Fruit fly (Drosophila melanogaster) whole organism, wandering third instar larva: ENCODE data around the gene Hem.
A peak's percentile ranks its signal among the peaks of the same experiment; 100 is the strongest.

Experiments used
- Abd-B ChIP-seq: fragments of >200 bp; optimal IDR thresholded peaks from 2 replicates; lab custom pipeline; 2017; ENCODE audit warnings: missing biosample characterization, missing genetic modification characterization
- CG32264 ChIP-seq: fragments of 200-800 bp; sonication (Bioruptor generic); optimal IDR thresholded peaks from 2 replicates; lab custom pipeline; 2016; ENCODE audit warnings: missing biosample characterization, missing genetic modification characterization
- CG9705 ChIP-seq: fragments of 200-800 bp; sonication (Bioruptor generic); optimal IDR thresholded peaks from 2 replicates; lab custom pipeline; 2018; ENCODE audit warnings: missing biosample characterization, mild to moderate bottlenecking, missing genetic modification characterization
- Dfd ChIP-seq: fragments of >200 bp; optimal IDR thresholded peaks from 2 replicates; lab custom pipeline; 2017; ENCODE audit warnings: missing biosample characterization, missing genetic modification characterization
- Dif ChIP-seq: fragments of 200-275, 200-300 bp; sonication (Bioruptor generic); optimal IDR thresholded peaks from 2 replicates; lab custom pipeline; 2018; ENCODE audit warnings: missing biosample characterization, missing genetic modification characterization; ENCODE audit not compliant: partially characterized antibody
- GATAd ChIP-seq: sonication (Bioruptor generic); optimal IDR thresholded peaks from 2 replicates; lab custom pipeline; 2016; ENCODE audit warnings: missing biosample characterization, missing genetic modification characterization
- HLH106 ChIP-seq: fragments of 200-800 bp; optimal IDR thresholded peaks from 3 replicates; lab custom pipeline; 2019; ENCODE audit warnings: missing biosample characterization, mild to moderate bottlenecking, missing genetic modification characterization, moderate library complexity
- Hnf4 ChIP-seq: fragments of 200-800 bp; sonication (Bioruptor generic); optimal IDR thresholded peaks from 2 replicates; lab custom pipeline; 2016; ENCODE audit warnings: missing biosample characterization, mild to moderate bottlenecking, missing genetic modification characterization
- Hr78 ChIP-seq: fragments of >200 bp; optimal IDR thresholded peaks from 2 replicates; lab custom pipeline; 2017; ENCODE audit warnings: missing biosample characterization, missing genetic modification characterization
- Hr83 ChIP-seq: fragments of 200-300 bp; sonication (Bioruptor generic); optimal IDR thresholded peaks from 2 replicates; lab custom pipeline; 2016; ENCODE audit warnings: missing biosample characterization, mild to moderate bottlenecking, missing genetic modification characterization, moderate library complexity; ENCODE audit not compliant: poor library complexity, severe bottlenecking
- Jra ChIP-seq: sonication (Bioruptor generic); optimal IDR thresholded peaks from 2 replicates; lab custom pipeline; 2016; ENCODE audit warnings: missing biosample characterization, missing genetic modification characterization
- Mio ChIP-seq: sonication (Bioruptor generic); optimal IDR thresholded peaks from 2 replicates; lab custom pipeline; 2016; ENCODE audit warnings: missing biosample characterization, missing genetic modification characterization
- Myc ChIP-seq: fragments of >200 bp; optimal IDR thresholded peaks from 2 replicates; lab custom pipeline; 2017
- N ChIP-seq: fragments of >200 bp; optimal IDR thresholded peaks from 2 replicates; lab custom pipeline; 2018; ENCODE audit warnings: missing biosample characterization, missing external identifiers, missing genetic modification characterization
- OdsH ChIP-seq: fragments of 200-800 bp; sonication (Bioruptor generic); optimal IDR thresholded peaks from 2 replicates; lab custom pipeline; 2016; ENCODE audit warnings: missing biosample characterization, mild to moderate bottlenecking, missing genetic modification characterization
- Rel ChIP-seq, 2 experiments: fragments of 200-800 bp; sonication (Bioruptor generic) in 1 of 2; optimal IDR thresholded peaks; 2 replicates in 1 of 2; 3 replicates in 1 of 2; lab custom pipeline; 2016 to 2019; ENCODE audit warnings: mild to moderate bottlenecking in 2 of 2, missing biosample characterization in 2 of 2, missing genetic modification characterization in 2 of 2, moderate library complexity in 1 of 2
- Sp1 ChIP-seq: fragments of 200-800 bp; sonication (Bioruptor generic); optimal IDR thresholded peaks from 3 replicates; lab custom pipeline; 2019; ENCODE audit warnings: missing biosample characterization, mild to moderate bottlenecking, missing genetic modification characterization, moderate library complexity
- Vsx2 ChIP-seq: fragments of 200-300, 225-300 bp; sonication (Bioruptor generic); optimal IDR thresholded peaks from 2 replicates; lab custom pipeline; 2018; ENCODE audit warnings: missing biosample characterization, missing genetic modification characterization; ENCODE audit not compliant: partially characterized antibody
- br ChIP-seq: fragments of 200-800 bp; sonication (Bioruptor generic); optimal IDR thresholded peaks from 2 replicates; lab custom pipeline; 2016; ENCODE audit warnings: missing biosample characterization, missing genetic modification characterization
- brk ChIP-seq: fragments of 200-800 bp; sonication (Bioruptor generic); optimal IDR thresholded peaks from 2 replicates; lab custom pipeline; 2016; ENCODE audit warnings: missing biosample characterization, mild to moderate bottlenecking, missing genetic modification characterization
- dl ChIP-seq, 2 experiments: fragments of 175-275, 200-275 bp in 1 of 2; fragments of 200-275 bp in 1 of 2; sonication (Bioruptor generic); optimal IDR thresholded peaks; lab custom pipeline; 2018; ENCODE audit warnings: mild to moderate bottlenecking in 2 of 2, missing biosample characterization in 2 of 2, missing genetic modification characterization in 2 of 2, moderate library complexity in 2 of 2; ENCODE audit not compliant: partially characterized antibody in 2 of 2, insufficient read depth in 1 of 2
- dmrt93B ChIP-seq: fragments of 200-800 bp; sonication (Bioruptor generic); optimal IDR thresholded peaks from 2 replicates; lab custom pipeline; 2018; ENCODE audit warnings: missing biosample characterization, mild to moderate bottlenecking, missing genetic modification characterization
- ey ChIP-seq: fragments of 200-800 bp; sonication (Bioruptor generic); optimal IDR thresholded peaks from 2 replicates; lab custom pipeline; 2016; ENCODE audit warnings: missing biosample characterization, missing genetic modification characterization
- foxo ChIP-seq, 2 experiments: fragments of 200-800 bp; sonication (Bioruptor generic); optimal IDR thresholded peaks; 2 replicates in 1 of 2; 3 replicates in 1 of 2; lab custom pipeline; 2016 to 2017; ENCODE audit warnings: missing biosample characterization in 2 of 2, missing genetic modification characterization in 2 of 2
- fru ChIP-seq: fragments of 200-800 bp; sonication (Bioruptor generic); optimal IDR thresholded peaks from 3 replicates; lab custom pipeline; 2016; ENCODE audit warnings: missing biosample characterization, mild to moderate bottlenecking, missing genetic modification characterization
- h ChIP-seq: fragments of 200-800 bp; sonication (Bioruptor generic); optimal IDR thresholded peaks from 3 replicates; lab custom pipeline; 2016; ENCODE audit warnings: missing biosample characterization, mild to moderate bottlenecking, missing genetic modification characterization
- jim ChIP-seq: fragments of 175-275, 200-325 bp; sonication (Bioruptor generic); optimal IDR thresholded peaks from 2 replicates; lab custom pipeline; 2016; ENCODE audit warnings: missing biosample characterization, mild to moderate bottlenecking, missing genetic modification characterization
- lola ChIP-seq: fragments of >200 bp; optimal IDR thresholded peaks from 2 replicates; lab custom pipeline; 2017; ENCODE audit warnings: missing biosample characterization, missing genetic modification characterization
- pan ChIP-seq: fragments of >200 bp; optimal IDR thresholded peaks from 2 replicates; lab custom pipeline; 2017
- psq ChIP-seq: fragments of 200-800 bp; sonication (Bioruptor generic); optimal IDR thresholded peaks from 3 replicates; lab custom pipeline; 2017; ENCODE audit warnings: missing biosample characterization, mild to moderate bottlenecking, missing genetic modification characterization, moderate library complexity
- rgr ChIP-seq: fragments of 200-800 bp; sonication (Bioruptor generic); optimal IDR thresholded peaks from 3 replicates; lab custom pipeline; 2016; ENCODE audit warnings: missing biosample characterization, mild to moderate bottlenecking, missing genetic modification characterization
- sage ChIP-seq: fragments of 200-800 bp; sonication (Bioruptor generic); optimal IDR thresholded peaks from 2 replicates; lab custom pipeline; 2016; ENCODE audit warnings: missing biosample characterization, mild to moderate bottlenecking, missing genetic modification characterization
- sv ChIP-seq: fragments of 200-800 bp; sonication (Bioruptor generic); optimal IDR thresholded peaks from 3 replicates; lab custom pipeline; 2016; ENCODE audit warnings: missing biosample characterization, missing genetic modification characterization
- tai ChIP-seq: sonication (Bioruptor generic); optimal IDR thresholded peaks from 2 replicates; lab custom pipeline; 2016; ENCODE audit warnings: missing biosample characterization, missing genetic modification characterization
- usp ChIP-seq: fragments of >200 bp; optimal IDR thresholded peaks from 2 replicates; lab custom pipeline; 2017; ENCODE audit warnings: missing biosample characterization, missing genetic modification characterization
- woc ChIP-seq: sonication (Bioruptor generic); optimal IDR thresholded peaks from 2 replicates; lab custom pipeline; 2016; ENCODE audit warnings: missing biosample characterization, mild to moderate bottlenecking, missing genetic modification characterization

The Hem gene

dm6 chr3L:22266535-22266934 lies 21.5 kb downstream of the Hem start, which contains the start of gene CG11523:
CG11523 (minus strand) TSS chr3L:22266679.
- TF ChIP-seq rgr (GFP tag; lab: Kevin White, UChicago) (peak; percentile 44), fru (GFP tag; lab: Kevin White, UChicago) (peak; percentile 35), Hr83 (GFP tag; lab: Kevin White, UChicago) (no peak), HLH106 (tag; lab: Kevin White, UChicago) (peak; percentile 48), Jra (GFP tag; lab: Kevin White, UChicago) (peak; percentile 12), OdsH (GFP tag; lab: Kevin White, UChicago) (peak; percentile 5), foxo (GFP tag; optimal IDR thresholded peaks at IDR 0.05; lab: Kevin White, UChicago) (peak in 1 of 2 experiments; percentile 54), br (GFP tag; lab: Kevin White, UChicago) (peak; percentile 8), Mio (GFP tag; lab: Kevin White, UChicago) (no peak)

- peak; percentile 38 for TF ChIP-seq OdsH (GFP tag; lab: Kevin White, UChicago)
- TF ChIP-seq rgr (GFP tag; lab: Kevin White, UChicago) = peak; percentile 63
- TF ChIP-seq pan (lab: Kevin White, UChicago) = no peak
- no peak for TF ChIP-seq Dfd (GFP tag; lab: Kevin White, UChicago)
- TF ChIP-seq br (GFP tag; lab: Kevin White, UChicago) = peak; percentile 55
- TF ChIP-seq woc (GFP tag; lab: Kevin White, UChicago) = peak; percentile 88
- TF ChIP-seq Hr83 (GFP tag; lab: Kevin White, UChicago) = peak; percentile 40
- TF ChIP-seq GATAd = no peak
- no peak for TF ChIP-seq Dif (GFP tag; lab: Kevin White, UChicago)
- TF ChIP-seq dl (GFP tag; optimal IDR thresholded peaks at IDR 0.05; lab: Kevin White, UChicago; ENCODE audit: insufficient read depth in 1 of 2, partially characterized antibody in 2 of 2) = no peak
- TF ChIP-seq ey = peak; percentile 46
- peak; percentile 9 for TF ChIP-seq CG9705 (GFP tag; lab: Kevin White, UChicago)
- peak; percentile 50 for TF ChIP-seq psq
- TF ChIP-seq Hnf4 (GFP tag; lab: Kevin White, UChicago) = no peak
- no peak for TF ChIP-seq Rel (GFP tag; optimal IDR thresholded peaks at IDR 0.05; lab: Kevin White, UChicago)
- no peak for TF ChIP-seq Rel (tag; optimal IDR thresholded peaks at IDR 0.05; lab: Kevin White, UChicago)
- no peak for TF ChIP-seq lola
- no peak for TF ChIP-seq Abd-B (GFP tag; lab: Kevin White, UChicago)
- no peak for TF ChIP-seq sage (GFP tag; lab: Kevin White, UChicago)
- TF ChIP-seq foxo (GFP tag; optimal IDR thresholded peaks at IDR 0.05; lab: Kevin White, UChicago) = peak in 1 of 2 experiments; percentile 68
- peak; percentile 49 for TF ChIP-seq fru (GFP tag; lab: Kevin White, UChicago)
- TF ChIP-seq Vsx2 = no peak
- no peak for TF ChIP-seq usp
- peak; percentile 33 for TF ChIP-seq dmrt93B (GFP tag; lab: Kevin White, UChicago)
- TF ChIP-seq jim (GFP tag; lab: Kevin White, UChicago) = no peak
- TF ChIP-seq N = no peak
- peak; percentile 64 for TF ChIP-seq h (GFP tag; lab: Kevin White, UChicago)
- peak; percentile 93 for TF ChIP-seq Myc (lab: Kevin White, UChicago)
- no peak for TF ChIP-seq CG32264 (GFP tag; lab: Kevin White, UChicago)
- TF ChIP-seq sv (GFP tag; lab: Kevin White, UChicago) = peak; percentile 70
- no peak for TF ChIP-seq Hr78 (GFP tag; lab: Kevin White, UChicago)
- no peak for TF ChIP-seq Jra (GFP tag; lab: Kevin White, UChicago)
- TF ChIP-seq Sp1 (GFP tag; lab: Kevin White, UChicago) = peak; percentile 57
- TF ChIP-seq brk (GFP tag; lab: Kevin White, UChicago) = no peak
- no peak for TF ChIP-seq tai (GFP tag; lab: Kevin White, UChicago)
- peak; percentile 52 for TF ChIP-seq HLH106 (tag; lab: Kevin White, UChicago)
Observed at dm6 chr3L:22262797-22263423, 25.1 kb downstream of the Hem start, which contains the start of the genes Rich and Ddx1. Rich (minus strand) TSS chr3L:22262921. Ddx1 (plus strand) TSS chr3L:22263369.
